Worm (Caenorhabditis elegans): ENCODE data around the gene nemp-1.

The nemp-1 gene

DNA sequence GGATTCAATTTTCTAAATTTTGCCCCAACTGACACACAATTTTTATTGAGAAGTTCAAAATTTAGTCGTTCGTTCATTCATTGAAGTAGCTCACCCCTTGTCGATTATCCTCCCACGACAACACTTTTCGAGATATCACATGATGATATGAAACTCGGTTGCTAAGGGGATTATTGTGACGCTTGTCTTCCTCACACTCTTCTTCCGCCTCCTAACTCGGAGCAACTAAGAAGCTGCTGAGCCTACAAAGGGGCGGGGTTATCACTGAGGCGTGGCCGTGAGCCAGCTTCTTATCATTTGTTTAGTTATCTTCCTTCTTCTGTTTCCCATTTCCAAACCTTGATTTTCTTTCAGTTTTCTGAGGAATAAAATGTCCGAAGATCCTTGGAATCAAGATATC is 11.4 kb downstream of the nemp-1 start, which contains the start of gene F10C5.3:
F10C5.3 (plus strand) TSS at position 313 of the 400 bp plus-strand sequence.
- TF ChIP-seq elt-3 (tag; optimal IDR thresholded peaks at IDR 0.05) = no peak
- no peak for TF ChIP-seq lin-14 (GFP tag; optimal IDR thresholded peaks at IDR 0.05)
- no peak for TF ChIP-seq egl-27 (tag; optimal IDR thresholded peaks at IDR 0.05)
- peak; percentile 35 for TF ChIP-seq egl-13 (tag; optimal IDR thresholded peaks at IDR 0.05)
- TF ChIP-seq hlh-17 (GFP tag; optimal IDR thresholded peaks at IDR 0.05; ENCODE audit: borderline replicate concordance) = no peak
- TF ChIP-seq dsc-1 (tag; optimal IDR thresholded peaks at IDR 0.05) = peak; percentile 58
- TF ChIP-seq ztf-11 (tag; optimal IDR thresholded peaks at IDR 0.05) = no peak
- TF ChIP-seq swsn-7 (tag; optimal IDR thresholded peaks at IDR 0.05) = no peak
- no peak for TF ChIP-seq sup-37 (GFP tag; optimal IDR thresholded peaks at IDR 0.05)
- peak; percentile 26 for TF ChIP-seq pax-3 (tag; optimal IDR thresholded peaks at IDR 0.05)
- no peak for TF ChIP-seq ces-1 (GFP tag; optimal IDR thresholded peaks at IDR 0.05)
- TF ChIP-seq lin-39 (tag; optimal IDR thresholded peaks at IDR 0.05) = no peak
- TF ChIP-seq mdl-1 (tag; optimal IDR thresholded peaks at IDR 0.05) = no peak
- no peak for TF ChIP-seq sptf-1 (tag; optimal IDR thresholded peaks at IDR 0.05)
- no peak for TF ChIP-seq pqm-1 (tag; optimal IDR thresholded peaks at IDR 0.05)
- TF ChIP-seq isw-1 (GFP tag; IDR thresholded peaks at IDR 0.05) = no peak
- TF ChIP-seq hlh-4 (tag; optimal IDR thresholded peaks at IDR 0.05) = no peak
- no peak for TF ChIP-seq unc-86 (tag; optimal IDR thresholded peaks at IDR 0.05)
- TF ChIP-seq nhr-47 (tag; optimal IDR thresholded peaks at IDR 0.05) = peak; percentile 27
- TF ChIP-seq unc-130 (tag; optimal IDR thresholded peaks at IDR 0.05) = no peak
- TF ChIP-seq grh-1 (GFP tag; IDR thresholded peaks at IDR 0.05) = no peak
- TF ChIP-seq mep-1 (tag; optimal IDR thresholded peaks at IDR 0.05) = no peak
- no peak for TF ChIP-seq aly-2 (tag; optimal IDR thresholded peaks at IDR 0.05)
- TF ChIP-seq efl-3 (GFP tag; optimal IDR thresholded peaks at IDR 0.05) = no peak
- TF ChIP-seq unc-98 (GFP tag; IDR thresholded peaks at IDR 0.05) = no peak
- peak; percentile 83 for TF ChIP-seq fkh-8 (tag; optimal IDR thresholded peaks at IDR 0.05)

- TF ChIP-seq alr-1 (tag; optimal IDR thresholded peaks at IDR 0.05; ENCODE audit: borderline replicate concordance) = no peak
- no peak for TF ChIP-seq aha-1 (tag; optimal IDR thresholded peaks at IDR 0.05)
- no peak for TF ChIP-seq unc-62 (GFP tag; optimal IDR thresholded peaks at IDR 0.05)
- TF ChIP-seq lin-13 (GFP tag; optimal IDR thresholded peaks at IDR 0.05) = no peak
- TF ChIP-seq hlh-17 (GFP tag; optimal IDR thresholded peaks at IDR 0.05; ENCODE audit: borderline replicate concordance) = no peak
- TF ChIP-seq zip-4 (GFP tag; optimal IDR thresholded peaks at IDR 0.05) = no peak
- TF ChIP-seq nhr-11 (tag; optimal IDR thresholded peaks at IDR 0.05) = no peak
- TF ChIP-seq ces-1 (GFP tag; optimal IDR thresholded peaks at IDR 0.05) = no peak
- TF ChIP-seq skn-1 (tag; optimal IDR thresholded peaks at IDR 0.05) = no peak
- no peak for TF ChIP-seq ceh-8 (GFP tag; optimal IDR thresholded peaks at IDR 0.05)
- no peak for TF ChIP-seq lir-3 (tag; optimal IDR thresholded peaks at IDR 0.05; ENCODE audit: poor library complexity)
- TF ChIP-seq ceh-90 (tag; optimal IDR thresholded peaks at IDR 0.05) = no peak
- TF ChIP-seq C04F5.9 (tag; optimal IDR thresholded peaks at IDR 0.05) = no peak
- no peak for TF ChIP-seq jun-1 (tag; optimal IDR thresholded peaks at IDR 0.05)
- TF ChIP-seq efl-1 (optimal IDR thresholded peaks at IDR 0.05) = no peak
- no peak for TF ChIP-seq efl-1 (GFP tag; optimal IDR thresholded peaks at IDR 0.05 in 1 of 2)
- TF ChIP-seq grh-1 (GFP tag; IDR thresholded peaks at IDR 0.05) = no peak
- no peak for TF ChIP-seq nhr-28 (tag; optimal IDR thresholded peaks at IDR 0.05)
- no peak for TF ChIP-seq dsc-1 (tag; optimal IDR thresholded peaks at IDR 0.05)
These were observed 14.0 kb downstream of the nemp-1 start, which contains the start of gene nlp-32 for ce11 chrIII:486077-486597. Gene nlp-32 (minus strand): TSS chrIII:486547.

Measured in whole organism, L1 larva.